Worm (Caenorhabditis elegans) whole organism, L1 larva: ENCODE measurements around the gene T05A12.3.

Source experiments
- blmp-1 ChIP-seq: fragments of 150-350 bp; optimal IDR thresholded peaks from 2 replicates; lab custom pipeline; 2014; ENCODE audit warnings: missing biosample characterization, missing genetic modification characterization
- elt-3 ChIP-seq, 6 experiments: fragments of 150-350 bp in 1 of 6; sonication (generic microtip); optimal IDR thresholded peaks; 2 replicates each; lab custom pipeline; 2017 to 2018; ENCODE audit warnings: missing biosample characterization in 6 of 6, missing genetic modification characterization in 6 of 6, inconsistent platforms in 1 of 6
- mab-9 ChIP-seq: fragments of 200-800 bp; sonication (Bioruptor generic); IDR thresholded peaks from 2 replicates; pipeline ENCODE4 v1.3.6; 2022; ENCODE audit warnings: missing genetic modification reagents, missing genetic modification characterization, missing compliant biosample characterization
- nhr-20 ChIP-seq: sonication (generic microtip); optimal IDR thresholded peaks from 2 replicates; lab custom pipeline; 2016; ENCODE audit warnings: mild to moderate bottlenecking, missing genetic modification characterization, missing compliant biosample characterization
- unc-86 ChIP-seq: sonication (generic microtip); optimal IDR thresholded peaks from 2 replicates; lab custom pipeline; 2016; ENCODE audit warnings: missing genetic modification characterization, missing compliant biosample characterization

Gene T05A12.3

DNA sequence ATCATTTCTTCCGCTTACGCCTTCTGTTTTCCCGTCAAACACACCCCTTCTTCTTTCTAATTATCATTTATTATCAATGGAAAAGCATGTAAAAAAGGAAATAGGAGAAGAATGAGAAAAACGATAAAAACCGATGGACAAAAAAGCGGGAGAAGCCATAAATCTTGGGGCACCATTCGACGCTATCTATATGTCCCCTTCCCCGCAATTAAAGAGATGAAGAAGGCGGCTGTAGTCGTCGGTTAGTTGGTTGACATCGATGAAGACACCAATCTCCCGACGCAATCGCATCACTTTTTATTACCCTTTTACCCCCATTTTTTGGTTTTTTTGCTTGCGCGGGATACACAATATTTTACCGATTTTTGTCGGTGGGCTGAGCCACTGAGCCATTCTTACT lies 53.8 kb downstream of the T05A12.3 start:
- TF ChIP-seq blmp-1 (tag; lab: Kevin White, UChicago) (peak; percentile 47), nhr-20 (tag; lab: Kevin White, UChicago) (no peak), unc-86 (tag; lab: Kevin White, UChicago) (no peak), mab-9 (GFP tag; lab: Robert Waterston, UW) (0 out of 2 replicates have a peak, but pooled peaks have one; percentile 8), elt-3 (tag; optimal IDR thresholded peaks at IDR 0.05; lab: Kevin White, UChicago) (peak in 1 of 6 experiments; percentile 14)
